Fruit fly (Drosophila melanogaster) whole organism, pupa: ENCODE results near the gene CG10096.

Experiments
- CG12605 ChIP-seq: fragments of 200-800 bp; sonication (Bioruptor generic); IDR thresholded peaks from 2 replicates; pipeline ENCODE4 v1.3.6; 2022; ENCODE audit warnings: missing biosample characterization, missing genetic modification characterization
- CG13204 ChIP-seq: fragments of 200-800 bp; sonication (Bioruptor generic); optimal IDR thresholded peaks from 2 replicates; lab custom pipeline; 2018; ENCODE audit warnings: missing biosample characterization, mild to moderate bottlenecking, missing genetic modification characterization, moderate library complexity
- CG14655 ChIP-seq: fragments of 200-800 bp; sonication (Bioruptor generic); optimal IDR thresholded peaks from 3 replicates; lab custom pipeline; 2017; ENCODE audit warnings: mild to moderate bottlenecking, missing biosample characterization, missing genetic modification reagents, missing genetic modification characterization
- CG15710 ChIP-seq: fragments of 200-800 bp; sonication (Bioruptor generic); optimal IDR thresholded peaks from 2 replicates; lab custom pipeline; 2018; ENCODE audit warnings: missing biosample characterization, mild to moderate bottlenecking, missing genetic modification characterization, moderate library complexity
- CG17806 ChIP-seq: fragments of 200-800 bp; sonication (Bioruptor generic); optimal IDR thresholded peaks from 2 replicates; lab custom pipeline; 2018; ENCODE audit warnings: missing biosample characterization, mild to moderate bottlenecking, missing genetic modification characterization, moderate library complexity
- CG32121 ChIP-seq: fragments of 200-800 bp; sonication (Bioruptor generic); IDR thresholded peaks from 2 replicates; pipeline ENCODE4 v1.3.6; 2022; ENCODE audit warnings: missing biosample characterization, missing genetic modification characterization
- CG4496 ChIP-seq: fragments of 200-800 bp; sonication (Bioruptor generic); IDR thresholded peaks from 3 replicates; pipeline ENCODE4 v1.3.6; 2022; ENCODE audit warnings: missing biosample characterization, missing genetic modification characterization
- CG8301 ChIP-seq: fragments of 200-800 bp; sonication (Bioruptor generic); optimal IDR thresholded peaks from 2 replicates; lab custom pipeline; 2018; ENCODE audit warnings: missing biosample characterization, mild to moderate bottlenecking, missing genetic modification characterization
- EcR ChIP-seq: fragments of 200-800 bp; sonication (Bioruptor generic); optimal IDR thresholded peaks from 3 replicates; lab custom pipeline; 2019; ENCODE audit warnings: missing biosample characterization, missing genetic modification characterization, mild to moderate bottlenecking, moderate library complexity, missing genetic modification reagents
- Ets98B ChIP-seq: fragments of 200-800 bp; sonication (Bioruptor generic); IDR thresholded peaks from 2 replicates; pipeline ENCODE4 v1.3.6; 2022; ENCODE audit warnings: missing biosample characterization, missing genetic modification characterization
- Snoo ChIP-seq: fragments of 200-800 bp; sonication (Bioruptor generic); optimal IDR thresholded peaks from 3 replicates; lab custom pipeline; 2017; ENCODE audit warnings: missing biosample characterization, mild to moderate bottlenecking, missing genetic modification characterization, inconsistent platforms
- fd96Ca ChIP-seq: fragments of 200-800 bp; sonication (Bioruptor generic); IDR thresholded peaks from 3 replicates; pipeline ENCODE4 v1.3.6; 2022; ENCODE audit warnings: missing biosample characterization, missing genetic modification characterization
- gl ChIP-seq: fragments of 200-800 bp; sonication (Bioruptor generic); optimal IDR thresholded peaks from 2 replicates; lab custom pipeline; 2018; ENCODE audit warnings: missing biosample characterization, mild to moderate bottlenecking, missing genetic modification characterization
- rn ChIP-seq: fragments of 200-800 bp; sonication (Bioruptor generic); IDR thresholded peaks from 2 replicates; pipeline ENCODE4 v1.3.6; 2022; ENCODE audit warnings: missing biosample characterization, missing genetic modification characterization

DNA sequence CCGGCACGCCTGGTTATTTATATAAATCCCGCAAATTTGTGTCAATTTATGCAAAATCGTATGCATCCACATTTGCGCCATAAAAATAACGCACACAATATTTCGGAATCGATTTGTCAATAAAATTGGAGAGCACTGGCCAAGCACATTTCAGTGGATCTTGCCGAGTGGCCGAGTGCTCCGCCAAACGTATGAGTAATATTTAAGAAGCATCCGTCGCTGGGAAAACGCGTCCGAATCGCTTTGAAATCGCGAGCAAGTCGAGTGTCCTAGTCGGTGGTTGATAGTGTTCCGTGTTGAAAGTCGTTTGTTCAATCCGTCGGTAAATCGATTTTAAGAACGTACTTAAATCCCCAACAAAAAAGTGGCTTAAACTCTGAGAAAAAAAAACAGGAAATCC lies 8.8 kb downstream of the CG10096 start, which contains the start of gene CG33098:
- TF ChIP-seq Ets98B (no peak), EcR (no peak), CG8301 (no peak), CG13204 (GFP tag; lab: Kevin White, UChicago) (no peak), fd96Ca (GFP tag; lab: Robert Waterston, UW) (no peak), CG15710 (no peak), CG17806 (tag; lab: Kevin White, UChicago) (no peak), CG14655 (GFP tag; lab: Kevin White, UChicago) (no peak), CG4496 (no peak), rn (GFP tag; lab: Robert Waterston, UW) (no peak), Snoo (tag; lab: Kevin White, UChicago) (no peak), CG32121 (GFP tag; lab: Robert Waterston, UW) (no peak), CG12605 (no peak), gl (tag; lab: Kevin White, UChicago) (no peak)
